Worm (Caenorhabditis elegans): ENCODE measurements around the gene Y54F10BM.13.

Y54F10BM.13 gene

ce11 chrIII:2304149-2304548 is 26.7 kb downstream of the Y54F10BM.13 start:
- no peak for TF ChIP-seq K09A11.1 (tag; optimal IDR thresholded peaks at IDR 0.05; ENCODE audit: insufficient read depth)
- TF ChIP-seq sox-2 (GFP tag; IDR thresholded peaks at IDR 0.05), result no peak
- TF ChIP-seq F13H6.1 (tag; optimal IDR thresholded peaks at IDR 0.05), result no peak
- no peak for TF ChIP-seq nfya-1 (tag; optimal IDR thresholded peaks at IDR 0.05)
- TF ChIP-seq unc-55 (GFP tag; optimal IDR thresholded peaks at IDR 0.05), result no peak
- no peak for TF ChIP-seq hlh-8 (tag; optimal IDR thresholded peaks at IDR 0.05)
- TF ChIP-seq nhr-11 (tag; optimal IDR thresholded peaks at IDR 0.05), result no peak
- no peak for TF ChIP-seq pqm-1 (tag; optimal IDR thresholded peaks at IDR 0.05)
- TF ChIP-seq hlh-15 (tag; optimal IDR thresholded peaks at IDR 0.05), result no peak
- no peak for TF ChIP-seq dve-1 (tag; optimal IDR thresholded peaks at IDR 0.05)
- no peak for TF ChIP-seq ceh-34 (tag; optimal IDR thresholded peaks at IDR 0.05)
- no peak for TF ChIP-seq sdc-2 (tag; optimal IDR thresholded peaks at IDR 0.05)
- no peak for TF ChIP-seq mec-3 (tag; optimal IDR thresholded peaks at IDR 0.05; ENCODE audit: borderline replicate concordance)
- TF ChIP-seq hlh-30 (tag; optimal IDR thresholded peaks at IDR 0.05; ENCODE audit: insufficient read depth), result no peak
- TF ChIP-seq dmd-4 (tag; optimal IDR thresholded peaks at IDR 0.05; ENCODE audit: borderline replicate concordance), result no peak
- TF ChIP-seq ceh-22 (tag; optimal IDR thresholded peaks at IDR 0.05), result no peak

ce11 chrIII:2294736-2295135 is 36.1 kb downstream of the Y54F10BM.13 start:
- TF ChIP-seq hlh-30 (tag; optimal IDR thresholded peaks at IDR 0.05; ENCODE audit: insufficient read depth), result no peak
- TF ChIP-seq gmeb-2 (tag; optimal IDR thresholded peaks at IDR 0.05), result no peak
- peak; percentile 48 for TF ChIP-seq elt-2 (tag; optimal IDR thresholded peaks at IDR 0.05)
- no peak for TF ChIP-seq pros-1 (tag; optimal IDR thresholded peaks at IDR 0.05)
- TF ChIP-seq ets-4 (tag; optimal IDR thresholded peaks at IDR 0.05), result no peak

ce11 chrIII:2291139-2291538 is 39.7 kb downstream of the Y54F10BM.13 start, which contains the start of gene fbxa-219:
TSS of gene fbxa-219 (plus strand) at chrIII:2291415.
- TF ChIP-seq rnt-1 (tag; optimal IDR thresholded peaks at IDR 0.05) (no peak), hlh-13 (GFP tag; optimal IDR thresholded peaks at IDR 0.05) (no peak), hlh-30 (tag; optimal IDR thresholded peaks at IDR 0.05; ENCODE audit: insufficient read depth) (no peak), ceh-6 (GFP tag; optimal IDR thresholded peaks at IDR 0.05) (no peak), elt-4 (tag; optimal IDR thresholded peaks at IDR 0.05) (no peak), pat-9 (tag; optimal IDR thresholded peaks at IDR 0.05) (no peak)

- TF ChIP-seq fkh-10 (GFP tag; optimal IDR thresholded peaks at IDR 0.05), result no peak
Observed at ce11 chrIII:2288261-2288660, 42.6 kb downstream of the Y54F10BM.13 start.

- TF ChIP-seq ceh-48 (tag; optimal IDR thresholded peaks at IDR 0.05) (peak; percentile 92), lim-6 (tag; optimal IDR thresholded peaks at IDR 0.05) (no peak)
Observed at ce11 chrIII:2283341-2283847, 47.5 kb downstream of the Y54F10BM.13 start.

ce11 chrIII:2281975-2282957 is 48.6 kb downstream of the Y54F10BM.13 start, which contains the start of gene Y54F10BM.3:
TSS of gene Y54F10BM.3 (plus strand) at chrIII:2282025.
- TF ChIP-seq che-1 (tag; optimal IDR thresholded peaks at IDR 0.05) (peak; percentile 6), ceh-48 (tag; optimal IDR thresholded peaks at IDR 0.05) (peak; percentile 98), hlh-8 (tag; optimal IDR thresholded peaks at IDR 0.05) (no peak)
